Fruit fly (Drosophila melanogaster): ENCODE results near the gene TwdlO.

dm6 chr3R:26618818-26619217, 7.7 kb downstream of the TwdlO start, which contains the start of gene TwdlM:
- no peak for TF ChIP-seq CG33017 (tag; optimal IDR thresholded peaks at IDR 0.05)
- no peak for TF ChIP-seq CG5204 (GFP tag; optimal IDR thresholded peaks at IDR 0.05)
- TF ChIP-seq toe (GFP tag; optimal IDR thresholded peaks at IDR 0.05): no peak
- TF ChIP-seq Clk (GFP tag; optimal IDR thresholded peaks at IDR 0.05): no peak
- TF ChIP-seq tj (GFP tag; optimal IDR thresholded peaks at IDR 0.05): no peak
- no peak for TF ChIP-seq pad (GFP tag; optimal IDR thresholded peaks at IDR 0.05)
- no peak for TF ChIP-seq Mnt (GFP tag; optimal IDR thresholded peaks at IDR 0.05)
- no peak for TF ChIP-seq cnc (optimal IDR thresholded peaks at IDR 0.05)
- no peak for TF ChIP-seq ovo (GFP tag; optimal IDR thresholded peaks at IDR 0.05)
- TF ChIP-seq cic (GFP tag; optimal IDR thresholded peaks at IDR 0.05): no peak
- TF ChIP-seq kay (GFP tag; ENCODE audit: borderline replicate concordance): no peak
- TF ChIP-seq CG14711 (tag; optimal IDR thresholded peaks at IDR 0.05): no peak
- TF ChIP-seq CG12768 (GFP tag; optimal IDR thresholded peaks at IDR 0.05): no peak
- TF ChIP-seq CG7101 (tag; optimal IDR thresholded peaks at IDR 0.05): no peak

All from whole organism, adult.